Worm (Caenorhabditis elegans) whole organism, late embryonic: ENCODE results near the gene T03D8.6.

ENCODE experiments used
- C08G9.2 ChIP-seq: sonication (generic microtip); optimal IDR thresholded peaks from 2 replicates; lab custom pipeline; 2016; ENCODE audit warnings: mild to moderate bottlenecking, missing genetic modification characterization, moderate library complexity, missing compliant biosample characterization
- Y22D7AL.16 ChIP-seq: sonication (generic microtip); optimal IDR thresholded peaks from 2 replicates; lab custom pipeline; 2016; ENCODE audit warnings: missing genetic modification characterization, missing compliant biosample characterization
- ama-1 ChIP-seq: fragments of 150-350 bp; optimal IDR thresholded peaks from 2 replicates; lab custom pipeline; 2014
- ceh-2 ChIP-seq: sonication (generic microtip); optimal IDR thresholded peaks from 2 replicates; lab custom pipeline; 2016; ENCODE audit warnings: missing genotype, missing genetic modification characterization, missing compliant biosample characterization
- ceh-24 ChIP-seq: sonication (generic microtip); optimal IDR thresholded peaks from 2 replicates; lab custom pipeline; 2016; ENCODE audit warnings: mild to moderate bottlenecking, missing genetic modification characterization, missing compliant biosample characterization
- ceh-30 ChIP-seq: fragments of 150-350 bp; optimal IDR thresholded peaks from 2 replicates; lab custom pipeline; 2014; ENCODE audit warnings: missing biosample characterization, missing genetic modification characterization
- ceh-34 ChIP-seq: sonication (generic microtip); optimal IDR thresholded peaks from 2 replicates; lab custom pipeline; 2016; ENCODE audit warnings: mild to moderate bottlenecking, missing genetic modification characterization, missing compliant biosample characterization
- dve-1 ChIP-seq: sonication (generic microtip); optimal IDR thresholded peaks from 2 replicates; lab custom pipeline; 2017; ENCODE audit warnings: antibody characterized with exemption, mild to moderate bottlenecking, missing genetic modification characterization, missing compliant biosample characterization
- elt-2 ChIP-seq: sonication (generic microtip); optimal IDR thresholded peaks from 2 replicates; lab custom pipeline; 2016; ENCODE audit warnings: missing genetic modification reagents, missing genetic modification characterization, missing compliant biosample characterization
- fax-1 ChIP-seq: sonication (generic microtip); optimal IDR thresholded peaks from 2 replicates; lab custom pipeline; 2016; ENCODE audit warnings: missing genotype, missing genetic modification characterization, missing compliant biosample characterization
- fkh-6 ChIP-seq: sonication (generic microtip); optimal IDR thresholded peaks from 2 replicates; lab custom pipeline; 2016; ENCODE audit warnings: missing genetic modification characterization, missing compliant biosample characterization
- pha-4 ChIP-seq: fragments of 150-350 bp; optimal IDR thresholded peaks from 2 replicates; lab custom pipeline; 2018; ENCODE audit warnings: missing biosample characterization, missing genetic modification reagents, missing genetic modification characterization
- sox-2 ChIP-seq: fragments of 200-800 bp; sonication (Bioruptor generic); IDR thresholded peaks from 2 replicates; pipeline ENCODE4 v1.3.6; 2022; ENCODE audit warnings: missing genetic modification reagents, missing genetic modification characterization, missing compliant biosample characterization
- zip-5 ChIP-seq: sonication (generic microtip); optimal IDR thresholded peaks from 2 replicates; lab custom pipeline; 2016; ENCODE audit warnings: missing genetic modification characterization, missing compliant biosample characterization

- TF ChIP-seq fax-1 (no peak), C08G9.2 (tag; lab: Kevin White, UChicago) (no peak), Y22D7AL.16 (tag; lab: Kevin White, UChicago) (no peak), ama-1 (lab: Kevin White, UChicago) (no peak), fkh-6 (tag; lab: Kevin White, UChicago) (no peak), ceh-34 (tag; lab: Kevin White, UChicago) (no peak), pha-4 (no peak), zip-5 (tag; lab: Kevin White, UChicago) (no peak), sox-2 (GFP tag; lab: Robert Waterston, UW) (no peak), ceh-24 (no peak), elt-2 (tag; lab: Kevin White, UChicago) (no peak), ceh-2 (no peak), dve-1 (tag; lab: Kevin White, UChicago) (no peak), ceh-30 (no peak)
Measured at ce11 chrV:20828820-20829219, 8.7 kb upstream of the T03D8.6 start, which contains the start of gene sbt-1.
